Fruit fly (Drosophila melanogaster): ENCODE measurements around the gene CG5011.
A peak's percentile ranks its signal among the peaks of the same experiment; 100 is the strongest.

CG5011 gene

dm6 chr2L:1172704-1173107 lies 27.8 kb upstream of the CG5011 start, which contains the start of the genes Charon and CG4887 (continued):
- TF ChIP-seq CG13123 (GFP tag; optimal IDR thresholded peaks at IDR 0.05) = peak; percentile 70
- peak; percentile 67 for TF ChIP-seq Mes4 (GFP tag; optimal IDR thresholded peaks at IDR 0.05)
- peak; percentile 40 for TF ChIP-seq CG12236 (GFP tag; optimal IDR thresholded peaks at IDR 0.05)
- peak; percentile 86 for TF ChIP-seq Xrp1 (GFP tag; IDR thresholded peaks at IDR 0.05)
- peak; percentile 61; the same call in 1 of the 2 replicates for TF ChIP-seq chm (GFP tag; IDR thresholded peaks at IDR 0.05)
- TF ChIP-seq cato (GFP tag; optimal IDR thresholded peaks at IDR 0.05; ENCODE audit: borderline replicate concordance) = peak; percentile 79
- no peak for TF ChIP-seq CG2678 (tag; optimal IDR thresholded peaks at IDR 0.05)
- TF ChIP-seq CG6272 (GFP tag; IDR thresholded peaks at IDR 0.05) = peak; percentile 77
- TF ChIP-seq Ptx1 (GFP tag; IDR thresholded peaks at IDR 0.05) = peak; percentile 85
- TF ChIP-seq sr (GFP tag; IDR thresholded peaks at IDR 0.05) = no peak
- TF ChIP-seq eve (GFP tag; optimal IDR thresholded peaks at IDR 0.05) = no peak
- TF ChIP-seq CG4404 (GFP tag; IDR thresholded peaks at IDR 0.05) = peak; percentile 82
- peak; percentile 41; the same call in 1 of the 2 replicates for TF ChIP-seq CG2129 (GFP tag; IDR thresholded peaks at IDR 0.05; ENCODE audit: partially characterized antibody)
- TF ChIP-seq CG13296 (GFP tag; optimal IDR thresholded peaks at IDR 0.05) = peak; percentile 78
- TF ChIP-seq sob (GFP tag; IDR thresholded peaks at IDR 0.05) = peak; percentile 89
- TF ChIP-seq CG8924 (tag; optimal IDR thresholded peaks at IDR 0.05) = no peak
- TF ChIP-seq Camta (GFP tag; optimal IDR thresholded peaks at IDR 0.05) = peak; percentile 81
- no peak for TF ChIP-seq dan (GFP tag; IDR thresholded peaks at IDR 0.05)
- peak; percentile 66 for TF ChIP-seq rib (GFP tag; IDR thresholded peaks at IDR 0.05)
- peak; percentile 70; the same call in 2 of the 3 replicates for TF ChIP-seq CG11093 (GFP tag; IDR thresholded peaks at IDR 0.05)
- peak; percentile 38 for TF ChIP-seq en (GFP tag; optimal IDR thresholded peaks at IDR 0.05)
- 0 out of 2 replicates have a peak, but pooled peaks have one; percentile 35 for TF ChIP-seq dimm (GFP tag; IDR thresholded peaks at IDR 0.05)
- peak; percentile 55; the same call in 1 of the 3 replicates for TF ChIP-seq CG14050 (GFP tag; IDR thresholded peaks at IDR 0.05)
- peak; percentile 57; the same call in 1 of the 2 replicates for TF ChIP-seq wor (GFP tag; IDR thresholded peaks at IDR 0.05)
- TF ChIP-seq CG4360 (GFP tag; IDR thresholded peaks at IDR 0.05) = no peak
- no peak for TF ChIP-seq mld (GFP tag; IDR thresholded peaks at IDR 0.05; ENCODE audit: partially characterized antibody)
- TF ChIP-seq CG4707 (GFP tag; optimal IDR thresholded peaks at IDR 0.05) = no peak
- peak; percentile 70 for TF ChIP-seq twi (tag; optimal IDR thresholded peaks at IDR 0.05)
- TF ChIP-seq D19A (tag; optimal IDR thresholded peaks at IDR 0.05) = no peak
- 0 out of 3 replicates have a peak, but pooled peaks have one; percentile 28 for TF ChIP-seq CG7963 (GFP tag; IDR thresholded peaks at IDR 0.05; ENCODE audit: partially characterized antibody)
- no peak for TF ChIP-seq bowl (GFP tag; IDR thresholded peaks at IDR 0.05)
- peak; percentile 83 for TF ChIP-seq Hr3 (GFP tag; optimal IDR thresholded peaks at IDR 0.05)
- TF ChIP-seq CG30431 (GFP tag; optimal IDR thresholded peaks at IDR 0.05) = peak; percentile 57
- TF ChIP-seq CG1792 (GFP tag; optimal IDR thresholded peaks at IDR 0.05) = peak; percentile 72
- TF ChIP-seq dm (GFP tag; optimal IDR thresholded peaks at IDR 0.05) = peak; percentile 87
- no peak for TF ChIP-seq ham (GFP tag; IDR thresholded peaks at IDR 0.05)
- TF ChIP-seq sqz (GFP tag; optimal IDR thresholded peaks at IDR 0.05) = no peak
- TF ChIP-seq CG32767 (GFP tag; IDR thresholded peaks at IDR 0.05) = peak; percentile 49; the same call in 1 of the 2 replicates
- TF ChIP-seq CG9876 (GFP tag; optimal IDR thresholded peaks at IDR 0.05) = peak; percentile 71
- TF ChIP-seq CG15479 (GFP tag; optimal IDR thresholded peaks at IDR 0.05) = no peak
- peak; percentile 88 for TF ChIP-seq CG34422 (GFP tag; IDR thresholded peaks at IDR 0.05)
- peak; percentile 68 for TF ChIP-seq CG14667 (GFP tag; IDR thresholded peaks at IDR 0.05)
- peak; percentile 87 for TF ChIP-seq CG18599 (GFP tag; optimal IDR thresholded peaks at IDR 0.05)
- no peak for TF ChIP-seq CG42726 (GFP tag; IDR thresholded peaks at IDR 0.05; ENCODE audit: partially characterized antibody)
- no peak for TF ChIP-seq odd (GFP tag; optimal IDR thresholded peaks at IDR 0.05)
- no peak for TF ChIP-seq nau (GFP tag; optimal IDR thresholded peaks at IDR 0.05)
- no peak for TF ChIP-seq CG15073 (GFP tag; optimal IDR thresholded peaks at IDR 0.05)
- TF ChIP-seq D19B (GFP tag; optimal IDR thresholded peaks at IDR 0.05) = no peak
- TF ChIP-seq Sry-δ (GFP tag; optimal IDR thresholded peaks at IDR 0.05) = peak; percentile 96
- no peak for TF ChIP-seq gcm (GFP tag; optimal IDR thresholded peaks at IDR 0.05)
- no peak for TF ChIP-seq Sox100B (GFP tag; optimal IDR thresholded peaks at IDR 0.05)

Data from whole organism, embryonic.